Fruit fly (Drosophila melanogaster) whole organism, pupa: ENCODE data around the gene Cpr65Eb.

ENCODE experiments used
- CG10348 ChIP-seq: fragments of 200-800 bp; sonication (Bioruptor generic); IDR thresholded peaks from 2 replicates; pipeline ENCODE4 v1.3.6; 2022; ENCODE audit warnings: missing biosample characterization, missing genetic modification characterization
- CG12605 ChIP-seq: fragments of 200-800 bp; sonication (Bioruptor generic); IDR thresholded peaks from 2 replicates; pipeline ENCODE4 v1.3.6; 2022; ENCODE audit warnings: missing biosample characterization, missing genetic modification characterization
- CG13204 ChIP-seq: fragments of 200-800 bp; sonication (Bioruptor generic); optimal IDR thresholded peaks from 2 replicates; lab custom pipeline; 2018; ENCODE audit warnings: missing biosample characterization, mild to moderate bottlenecking, missing genetic modification characterization, moderate library complexity
- CG14655 ChIP-seq: fragments of 200-800 bp; sonication (Bioruptor generic); optimal IDR thresholded peaks from 3 replicates; lab custom pipeline; 2017; ENCODE audit warnings: mild to moderate bottlenecking, missing biosample characterization, missing genetic modification reagents, missing genetic modification characterization
- CG15710 ChIP-seq: fragments of 200-800 bp; sonication (Bioruptor generic); optimal IDR thresholded peaks from 2 replicates; lab custom pipeline; 2018; ENCODE audit warnings: missing biosample characterization, mild to moderate bottlenecking, missing genetic modification characterization, moderate library complexity
- CG17806 ChIP-seq: fragments of 200-800 bp; sonication (Bioruptor generic); optimal IDR thresholded peaks from 2 replicates; lab custom pipeline; 2018; ENCODE audit warnings: missing biosample characterization, mild to moderate bottlenecking, missing genetic modification characterization, moderate library complexity
- CG32121 ChIP-seq: fragments of 200-800 bp; sonication (Bioruptor generic); IDR thresholded peaks from 2 replicates; pipeline ENCODE4 v1.3.6; 2022; ENCODE audit warnings: missing biosample characterization, missing genetic modification characterization
- CG34367 ChIP-seq: fragments of 200-800 bp; sonication (Bioruptor generic); optimal IDR thresholded peaks from 2 replicates; lab custom pipeline; 2018; ENCODE audit warnings: missing biosample characterization, mild to moderate bottlenecking, missing genetic modification characterization
- CG4496 ChIP-seq: fragments of 200-800 bp; sonication (Bioruptor generic); IDR thresholded peaks from 3 replicates; pipeline ENCODE4 v1.3.6; 2022; ENCODE audit warnings: missing biosample characterization, missing genetic modification characterization
- CG8159 ChIP-seq: fragments of 200-800 bp; sonication (Bioruptor generic); optimal IDR thresholded peaks from 3 replicates; lab custom pipeline; 2018; ENCODE audit warnings: missing biosample characterization, mild to moderate bottlenecking, missing genetic modification characterization, moderate library complexity
- CG8301 ChIP-seq: fragments of 200-800 bp; sonication (Bioruptor generic); optimal IDR thresholded peaks from 2 replicates; lab custom pipeline; 2018; ENCODE audit warnings: missing biosample characterization, mild to moderate bottlenecking, missing genetic modification characterization
- CG9948 ChIP-seq: fragments of 200-800 bp; sonication (Bioruptor generic); optimal IDR thresholded peaks from 2 replicates; lab custom pipeline; 2018; ENCODE audit warnings: missing biosample characterization, mild to moderate bottlenecking, missing genetic modification characterization, moderate library complexity
- D1 ChIP-seq: fragments of 200-800 bp; sonication (Bioruptor generic); optimal IDR thresholded peaks from 2 replicates; lab custom pipeline; 2018; ENCODE audit warnings: missing biosample characterization, mild to moderate bottlenecking, missing genetic modification characterization, moderate library complexity
- EcR ChIP-seq: fragments of 200-800 bp; sonication (Bioruptor generic); optimal IDR thresholded peaks from 3 replicates; lab custom pipeline; 2019; ENCODE audit warnings: missing biosample characterization, missing genetic modification characterization, mild to moderate bottlenecking, moderate library complexity, missing genetic modification reagents
- Ets98B ChIP-seq: fragments of 200-800 bp; sonication (Bioruptor generic); IDR thresholded peaks from 2 replicates; pipeline ENCODE4 v1.3.6; 2022; ENCODE audit warnings: missing biosample characterization, missing genetic modification characterization
- Pif1A ChIP-seq: fragments of 200-800 bp; sonication (Bioruptor generic); optimal IDR thresholded peaks from 3 replicates; lab custom pipeline; 2016; ENCODE audit warnings: missing biosample characterization, missing genetic modification characterization
- Pif1B ChIP-seq: fragments of 200-800 bp; sonication (Bioruptor generic); optimal IDR thresholded peaks from 3 replicates; lab custom pipeline; 2016; ENCODE audit warnings: missing biosample characterization, missing genetic modification characterization
- Snoo ChIP-seq: fragments of 200-800 bp; sonication (Bioruptor generic); optimal IDR thresholded peaks from 3 replicates; lab custom pipeline; 2017; ENCODE audit warnings: missing biosample characterization, mild to moderate bottlenecking, missing genetic modification characterization, inconsistent platforms
- fd96Ca ChIP-seq: fragments of 200-800 bp; sonication (Bioruptor generic); IDR thresholded peaks from 3 replicates; pipeline ENCODE4 v1.3.6; 2022; ENCODE audit warnings: missing biosample characterization, missing genetic modification characterization
- gl ChIP-seq: fragments of 200-800 bp; sonication (Bioruptor generic); optimal IDR thresholded peaks from 2 replicates; lab custom pipeline; 2018; ENCODE audit warnings: missing biosample characterization, mild to moderate bottlenecking, missing genetic modification characterization
- rn ChIP-seq: fragments of 200-800 bp; sonication (Bioruptor generic); IDR thresholded peaks from 2 replicates; pipeline ENCODE4 v1.3.6; 2022; ENCODE audit warnings: missing biosample characterization, missing genetic modification characterization

Cpr65Eb gene

DNA sequence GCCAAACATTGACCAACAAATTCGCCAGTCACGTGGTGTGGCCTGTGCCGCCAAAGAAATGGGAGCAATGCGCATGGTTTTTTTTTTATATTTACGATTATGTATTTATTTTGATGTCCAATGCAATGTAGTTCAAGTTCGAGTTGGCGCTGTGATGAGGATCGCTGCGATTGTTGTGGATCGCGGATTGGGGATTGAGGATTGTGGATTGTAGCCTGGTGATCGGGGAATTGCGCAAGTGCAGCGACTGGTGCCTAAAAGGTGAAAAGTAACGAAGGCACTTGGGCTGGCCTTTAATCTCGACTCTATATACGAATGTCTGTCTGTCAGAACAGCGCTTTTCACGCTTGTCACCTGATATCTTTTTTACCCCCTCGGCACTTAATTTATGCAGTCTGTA lies 15.9 kb upstream of the Cpr65Eb start:
- TF ChIP-seq CG34367 (tag; lab: Kevin White, UChicago): no peak

- no peak for TF ChIP-seq gl (tag; lab: Kevin White, UChicago)
- TF ChIP-seq CG14655 (GFP tag; lab: Kevin White, UChicago): peak; percentile 13
- no peak for TF ChIP-seq D1
- no peak for TF ChIP-seq fd96Ca (GFP tag; lab: Robert Waterston, UW)
- no peak for TF ChIP-seq Pif1A (GFP tag; lab: Kevin White, UChicago)
- TF ChIP-seq CG4496 (GFP tag; lab: Robert Waterston, UW): peak; percentile 40; the same call in 1 of the 3 replicates
- no peak for TF ChIP-seq Pif1B (GFP tag; lab: Kevin White, UChicago)
- TF ChIP-seq Snoo (tag; lab: Kevin White, UChicago): no peak
Measured at dm6 chr3L:7103941-7104340, 15.4 kb upstream of the Cpr65Eb start.

DNA sequence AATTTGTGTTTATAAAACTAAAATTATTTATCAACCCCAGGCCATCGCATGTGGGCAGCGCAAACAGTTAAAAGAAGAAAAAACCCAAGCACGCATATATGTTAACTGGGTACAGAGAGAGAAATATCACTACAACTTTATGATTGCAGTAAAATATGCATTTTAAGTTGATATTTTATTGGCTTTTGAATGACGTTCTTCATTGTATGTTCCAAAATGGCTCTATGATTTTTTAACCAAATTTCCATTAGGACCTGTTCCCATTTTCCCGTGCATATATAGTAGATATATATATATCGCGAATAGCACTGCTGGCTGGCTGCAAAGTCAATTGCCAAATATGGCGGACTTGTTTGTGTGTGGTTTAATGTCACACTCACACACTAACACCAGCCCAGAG lies 7.9 kb upstream of the Cpr65Eb start:
- no peak for TF ChIP-seq CG8159 (tag; lab: Kevin White, UChicago)
- peak; percentile 59; the same call in 1 of the 2 replicates for TF ChIP-seq CG32121
- TF ChIP-seq Ets98B: peak; percentile 74
- TF ChIP-seq CG15710 (tag; lab: Kevin White, UChicago): no peak
- TF ChIP-seq CG8301 (tag; lab: Kevin White, UChicago): peak; percentile 35
- no peak for TF ChIP-seq D1
- no peak for TF ChIP-seq gl (tag; lab: Kevin White, UChicago)
- no peak for TF ChIP-seq EcR
- TF ChIP-seq CG4496 (GFP tag; lab: Robert Waterston, UW): peak; percentile 71; the same call in 2 of the 3 replicates
- TF ChIP-seq CG12605 (GFP tag; lab: Robert Waterston, UW): no peak
- no peak for TF ChIP-seq CG34367 (tag; lab: Kevin White, UChicago)
- TF ChIP-seq Pif1B (GFP tag; lab: Kevin White, UChicago): peak; percentile 7
- TF ChIP-seq CG13204 (GFP tag; lab: Kevin White, UChicago): no peak
- TF ChIP-seq Snoo (tag; lab: Kevin White, UChicago): no peak
- peak; percentile 20 for TF ChIP-seq Pif1A (GFP tag; lab: Kevin White, UChicago)
- no peak for TF ChIP-seq fd96Ca (GFP tag; lab: Robert Waterston, UW)
- 0 out of 2 replicates have a peak, but pooled peaks have one; percentile 15 for TF ChIP-seq rn (GFP tag; lab: Robert Waterston, UW)
- TF ChIP-seq CG9948 (tag; lab: Kevin White, UChicago): no peak
- peak; percentile 23 for TF ChIP-seq CG14655 (GFP tag; lab: Kevin White, UChicago)
- TF ChIP-seq CG17806 (tag; lab: Kevin White, UChicago): no peak
- TF ChIP-seq CG10348: no peak

DNA sequence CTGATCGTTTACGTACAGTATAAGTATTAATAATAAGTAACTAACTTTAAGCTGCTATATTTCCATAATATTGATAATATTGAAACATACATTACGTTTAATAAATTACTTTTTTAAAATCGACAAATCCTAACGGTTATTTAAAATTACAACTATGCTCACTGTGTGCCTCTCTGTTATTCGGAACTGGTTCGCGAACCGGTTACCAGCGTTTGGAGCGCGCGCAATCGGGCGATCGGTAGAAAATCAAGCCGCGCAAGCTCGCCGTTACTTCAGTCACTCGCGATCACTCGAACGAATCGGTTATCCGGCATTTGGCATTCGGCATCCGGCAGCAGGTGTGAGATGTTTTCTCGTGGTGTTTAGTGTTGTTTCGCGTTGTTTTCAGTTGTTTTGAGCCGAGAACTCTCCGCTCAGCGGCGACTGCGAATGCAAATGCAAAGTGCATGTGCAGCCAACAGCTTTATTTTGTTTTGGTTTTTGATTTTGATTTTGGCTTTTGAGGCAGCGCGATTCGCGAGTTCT lies 6.0 kb upstream of the Cpr65Eb start, which contains the start of gene form3:
form3 (plus strand) TSS at position 271 of the 525 bp plus-strand sequence.
- TF ChIP-seq CG9948 (tag; lab: Kevin White, UChicago) (no peak), CG10348 (no peak), CG17806 (tag; lab: Kevin White, UChicago) (no peak), Pif1A (GFP tag; lab: Kevin White, UChicago) (no peak), gl (tag; lab: Kevin White, UChicago) (no peak), CG8159 (tag; lab: Kevin White, UChicago) (no peak), CG13204 (GFP tag; lab: Kevin White, UChicago) (peak; percentile 9), EcR (no peak), CG32121 (no peak), Ets98B (peak; percentile 37; the same call in 1 of the 2 replicates), fd96Ca (GFP tag; lab: Robert Waterston, UW) (0 out of 3 replicates have a peak, but pooled peaks have one; percentile 9), CG14655 (GFP tag; lab: Kevin White, UChicago) (no peak), CG12605 (GFP tag; lab: Robert Waterston, UW) (no peak), CG4496 (GFP tag; lab: Robert Waterston, UW) (no peak)

- no peak for TF ChIP-seq EcR
- no peak for TF ChIP-seq Pif1A (GFP tag; lab: Kevin White, UChicago)
- TF ChIP-seq CG34367 (tag; lab: Kevin White, UChicago): no peak
- TF ChIP-seq CG4496 (GFP tag; lab: Robert Waterston, UW): no peak
Measured at dm6 chr3L:7094020-7094419, 5.4 kb upstream of the Cpr65Eb start.

dm6 chr3L:7092904-7093303 lies 4.3 kb upstream of the Cpr65Eb start, which contains the start of gene Cpr65Ec:
TSS of gene Cpr65Ec (plus strand) at chr3L:7093204.
- TF ChIP-seq CG34367 (tag; lab: Kevin White, UChicago) (no peak), EcR (no peak), CG13204 (GFP tag; lab: Kevin White, UChicago) (no peak), CG10348 (no peak), CG8159 (tag; lab: Kevin White, UChicago) (no peak), fd96Ca (GFP tag; lab: Robert Waterston, UW) (no peak), CG12605 (GFP tag; lab: Robert Waterston, UW) (no peak), CG32121 (no peak), CG9948 (tag; lab: Kevin White, UChicago) (no peak), CG17806 (tag; lab: Kevin White, UChicago) (no peak), CG4496 (GFP tag; lab: Robert Waterston, UW) (no peak), gl (tag; lab: Kevin White, UChicago) (no peak), CG15710 (tag; lab: Kevin White, UChicago) (no peak), rn (GFP tag; lab: Robert Waterston, UW) (no peak), Pif1B (GFP tag; lab: Kevin White, UChicago) (no peak), D1 (no peak)
